Worm (Caenorhabditis elegans) whole organism, young adult: ENCODE data around the gene F46C5.6.

ENCODE experiments used
- B0035.1 ChIP-seq: sonication (generic microtip); optimal IDR thresholded peaks from 2 replicates; lab custom pipeline; 2016; ENCODE audit warnings: missing genetic modification characterization, mild to moderate bottlenecking, missing compliant biosample characterization, missing genotype, missing genetic modification reagents
- C06A6.2 ChIP-seq: fragments of 200-800 bp; sonication (Bioruptor generic); conservative IDR thresholded peaks from 2 replicates; pipeline ENCODE4 v1.3.6; 2022; ENCODE audit warnings: missing genetic modification characterization, missing compliant biosample characterization
- F22D6.2 ChIP-seq: sonication (generic microtip); optimal IDR thresholded peaks from 2 replicates; lab custom pipeline; 2016; ENCODE audit warnings: mild to moderate bottlenecking, missing genetic modification characterization, missing compliant biosample characterization
- F37B4.10 ChIP-seq: fragments of 200-800 bp; sonication (Bioruptor generic); IDR thresholded peaks from 2 replicates; pipeline ENCODE4 v1.3.6; 2022; ENCODE audit warnings: missing genetic modification characterization, missing compliant biosample characterization
- F55B11.4 ChIP-seq: sonication (generic microtip); optimal IDR thresholded peaks from 2 replicates; lab custom pipeline; 2016; ENCODE audit warnings: missing compliant biosample characterization, missing genetic modification characterization, borderline replicate concordance; ENCODE audit not compliant: insufficient read depth
- K11D2.4 ChIP-seq: fragments of 200-800 bp; sonication (Bioruptor generic); IDR thresholded peaks from 2 replicates; pipeline ENCODE4 v1.3.6; 2022; ENCODE audit warnings: missing genetic modification reagents, missing genetic modification characterization, missing compliant biosample characterization
- K12H6.12 ChIP-seq: fragments of 200-800 bp; sonication (Bioruptor generic); optimal IDR thresholded peaks from 2 replicates; lab custom pipeline; 2018; ENCODE audit warnings: mild to moderate bottlenecking, missing genetic modification characterization, missing compliant biosample characterization
- T26A5.8 ChIP-seq: sonication (generic microtip); optimal IDR thresholded peaks from 2 replicates; lab custom pipeline; 2016; ENCODE audit warnings: missing genetic modification characterization, missing compliant biosample characterization
- Y53F4B.3 ChIP-seq: fragments of 200-800 bp; sonication (Bioruptor generic); IDR thresholded peaks from 2 replicates; pipeline ENCODE4 v1.3.6; 2022; ENCODE audit warnings: missing genetic modification reagents, missing genetic modification characterization, missing compliant biosample characterization
- Y56A3A.18 ChIP-seq: fragments of 200-800 bp; sonication (Bioruptor generic); IDR thresholded peaks from 2 replicates; pipeline ENCODE4 v1.3.6; 2022; ENCODE audit warnings: missing genetic modification reagents, missing genetic modification characterization, missing compliant biosample characterization
- Y67H2A.10 ChIP-seq: fragments of 200-800 bp; sonication (Bioruptor generic); conservative IDR thresholded peaks from 2 replicates; pipeline ENCODE4 v1.3.6; 2022; ENCODE audit warnings: missing genetic modification reagents, missing genetic modification characterization, missing compliant biosample characterization
- ZK185.1 ChIP-seq: sonication (generic microtip); optimal IDR thresholded peaks from 2 replicates; lab custom pipeline; 2016; ENCODE audit warnings: mild to moderate bottlenecking, missing genetic modification characterization, missing compliant biosample characterization; ENCODE audit not compliant: poor library complexity, severe bottlenecking
- ama-1 ChIP-seq, 3 experiments: fragments of 150-350 bp in 1 of 3; sonication (generic microtip) in 2 of 3; optimal IDR thresholded peaks; 2 replicates each; lab custom pipeline; 2014 to 2018; ENCODE audit warnings: missing biosample characterization in 2 of 3, missing genetic modification characterization in 2 of 3, missing genetic modification reagents in 2 of 3
- aptf-2 ChIP-seq: fragments of 200-800 bp; sonication (Bioruptor generic); conservative IDR thresholded peaks from 2 replicates; pipeline ENCODE4 v1.3.6; 2022; ENCODE audit warnings: missing genetic modification reagents, missing genetic modification characterization, missing compliant biosample characterization
- atf-7 ChIP-seq: sonication (generic microtip); optimal IDR thresholded peaks from 2 replicates; lab custom pipeline; 2017; ENCODE audit warnings: mild to moderate bottlenecking, missing genetic modification characterization, missing compliant biosample characterization
- ceh-27 ChIP-seq: fragments of 200-800 bp; sonication (Bioruptor generic); optimal IDR thresholded peaks from 2 replicates; lab custom pipeline; 2018; ENCODE audit warnings: mild to moderate bottlenecking, missing genetic modification characterization, moderate library complexity, missing compliant biosample characterization
- ceh-79 ChIP-seq: sonication (generic microtip); optimal IDR thresholded peaks from 2 replicates; lab custom pipeline; 2017; ENCODE audit warnings: mild to moderate bottlenecking, missing genetic modification characterization, missing compliant biosample characterization
- ceh-91 ChIP-seq: fragments of 200-800 bp; sonication (Bioruptor generic); IDR thresholded peaks from 2 replicates; pipeline ENCODE4 v1.3.6; 2022; ENCODE audit warnings: missing genetic modification reagents, missing genetic modification characterization, missing compliant biosample characterization
- chd-7 ChIP-seq: sonication (generic microtip); optimal IDR thresholded peaks from 2 replicates; lab custom pipeline; 2016; ENCODE audit warnings: mild to moderate bottlenecking, missing genetic modification characterization, moderate library complexity, missing compliant biosample characterization
- dpff-1 ChIP-seq: sonication (generic microtip); optimal IDR thresholded peaks from 2 replicates; lab custom pipeline; 2017; ENCODE audit warnings: mild to moderate bottlenecking, missing genetic modification characterization, missing compliant biosample characterization
- efl-1 ChIP-seq: fragments of 150-350 bp; optimal IDR thresholded peaks from 2 replicates; lab custom pipeline; 2014; ENCODE audit warnings: missing biosample characterization, missing genetic modification reagents, missing genetic modification characterization
- ets-4 ChIP-seq: fragments of 200-800 bp; sonication (Bioruptor generic); optimal IDR thresholded peaks from 2 replicates; lab custom pipeline; 2018; ENCODE audit warnings: mild to moderate bottlenecking, missing genetic modification characterization, missing compliant biosample characterization
- hlh-26 ChIP-seq: fragments of 200-800 bp; sonication (Bioruptor generic); conservative IDR thresholded peaks from 2 replicates; pipeline ENCODE4 v1.3.6; 2022; ENCODE audit warnings: missing genetic modification reagents, missing genetic modification characterization, missing compliant biosample characterization
- lag-1 ChIP-seq: fragments of 200-800 bp; sonication (Bioruptor generic); IDR thresholded peaks from 2 replicates; pipeline ENCODE4 v1.3.6; 2022; ENCODE audit warnings: missing genetic modification reagents, missing genetic modification characterization, missing compliant biosample characterization
- lin-26 ChIP-seq: fragments of 200-800 bp; sonication (Bioruptor generic); IDR thresholded peaks from 2 replicates; pipeline ENCODE4 v1.3.6; 2022; ENCODE audit warnings: missing genetic modification reagents, missing genetic modification characterization, missing compliant biosample characterization
- lin-35 ChIP-seq, 3 experiments: fragments of 150-350 bp in 2 of 3; sonication (generic microtip) in 1 of 3; optimal IDR thresholded peaks; 2 replicates each; lab custom pipeline; 2014 to 2018; ENCODE audit warnings: missing biosample characterization in 3 of 3, missing genetic modification characterization in 3 of 3, missing genetic modification reagents in 3 of 3
- lin-40 ChIP-seq: sonication (generic microtip); optimal IDR thresholded peaks from 2 replicates; lab custom pipeline; 2016; ENCODE audit warnings: missing genetic modification characterization, mild to moderate bottlenecking, missing compliant biosample characterization, missing genotype, missing genetic modification reagents
- lin-54 ChIP-seq: fragments of 200-800 bp; sonication (Bioruptor generic); optimal IDR thresholded peaks from 2 replicates; lab custom pipeline; 2018; ENCODE audit warnings: mild to moderate bottlenecking, missing genetic modification characterization, missing compliant biosample characterization
- nfya-1 ChIP-seq: sonication (generic microtip); optimal IDR thresholded peaks from 2 replicates; lab custom pipeline; 2017; ENCODE audit warnings: antibody characterized with exemption, missing compliant biosample characterization, missing genetic modification characterization, borderline replicate concordance; ENCODE audit not compliant: insufficient read depth
- nhr-80 ChIP-seq: sonication (generic microtip); optimal IDR thresholded peaks from 2 replicates; lab custom pipeline; 2016; ENCODE audit warnings: missing genetic modification characterization, missing compliant biosample characterization
- nhr-90 ChIP-seq: sonication (generic microtip); optimal IDR thresholded peaks from 2 replicates; lab custom pipeline; 2016; ENCODE audit warnings: missing genotype, mild to moderate bottlenecking, missing genetic modification characterization, missing compliant biosample characterization
- snpc-1.1 ChIP-seq: sonication (generic microtip); optimal IDR thresholded peaks from 2 replicates; lab custom pipeline; 2017; ENCODE audit warnings: missing genetic modification characterization, mild to moderate bottlenecking, missing compliant biosample characterization, antibody characterized with exemption, moderate library complexity, missing genotype, missing genetic modification reagents; ENCODE audit not compliant: insufficient read depth
- sptf-2 ChIP-seq: fragments of 200-800 bp; sonication (Bioruptor generic); optimal IDR thresholded peaks from 2 replicates; lab custom pipeline; 2018; ENCODE audit warnings: mild to moderate bottlenecking, missing genetic modification characterization, missing compliant biosample characterization
- unc-130 ChIP-seq: sonication (generic microtip); optimal IDR thresholded peaks from 2 replicates; lab custom pipeline; 2016; ENCODE audit warnings: missing genetic modification reagents, missing genetic modification characterization, missing compliant biosample characterization
- ztf-22 ChIP-seq: fragments of 200-800 bp; sonication (Bioruptor generic); optimal IDR thresholded peaks from 2 replicates; lab custom pipeline; 2018; ENCODE audit warnings: mild to moderate bottlenecking, missing genetic modification characterization, moderate library complexity, missing compliant biosample characterization
- ztf-25 ChIP-seq: fragments of 200-800 bp; sonication (Bioruptor generic); IDR thresholded peaks from 2 replicates; pipeline ENCODE4 v1.3.6; 2022; ENCODE audit warnings: missing genetic modification reagents, missing genetic modification characterization, missing compliant biosample characterization
- ztf-26 ChIP-seq: sonication (generic microtip); optimal IDR thresholded peaks from 2 replicates; lab custom pipeline; 2017; ENCODE audit warnings: missing genetic modification characterization, missing compliant biosample characterization

F46C5.6 gene

ce11 chrII:8820126-8820972 lies 24.0 kb downstream of the F46C5.6 start:
- no peak for TF ChIP-seq ets-4 (GFP tag; lab: Kevin White, UChicago)
- TF ChIP-seq nhr-90 (tag; lab: Kevin White, UChicago) = no peak
- TF ChIP-seq chd-7 (tag; lab: Kevin White, UChicago) = peak; percentile 4
- TF ChIP-seq F55B11.4 (tag; lab: Kevin White, UChicago) = no peak
- peak; percentile 14; the same call in 1 of the 2 replicates for TF ChIP-seq lin-26 (GFP tag; lab: Robert Waterston, UW)
- no peak for TF ChIP-seq unc-130
- no peak for TF ChIP-seq dpff-1 (tag; lab: Kevin White, UChicago)
- peak; percentile 87 for TF ChIP-seq ama-1 (optimal IDR thresholded peaks at IDR 0.05; lab: Kevin White, UChicago)
- TF ChIP-seq ama-1 (GFP tag; optimal IDR thresholded peaks at IDR 0.05; lab: Kevin White, UChicago) = no peak
- no peak for TF ChIP-seq efl-1 (GFP tag; lab: Kevin White, UChicago)
- TF ChIP-seq K11D2.4 (GFP tag; lab: Robert Waterston, UW) = 0 out of 2 replicates have a peak, but pooled peaks have one; percentile 29
- TF ChIP-seq Y67H2A.10 (GFP tag; lab: Robert Waterston, UW) = no peak
- TF ChIP-seq nhr-80 (tag; lab: Kevin White, UChicago) = no peak
- TF ChIP-seq Y56A3A.18 (GFP tag; lab: Robert Waterston, UW) = no peak
- TF ChIP-seq ZK185.1 (tag; lab: Kevin White, UChicago) = peak; percentile 34
- no peak for TF ChIP-seq lag-1 (GFP tag; lab: Robert Waterston, UW)
- TF ChIP-seq ceh-27 (GFP tag; lab: Kevin White, UChicago) = no peak
- TF ChIP-seq nfya-1 (tag; lab: Kevin White, UChicago) = no peak
- no peak for TF ChIP-seq atf-7
- no peak for TF ChIP-seq lin-54 (GFP tag; lab: Kevin White, UChicago)
- TF ChIP-seq lin-35 (GFP tag; optimal IDR thresholded peaks at IDR 0.05; lab: Kevin White, UChicago) = peak in 1 of 3 experiments; percentile 20
- 0 out of 2 replicates have a peak, but pooled peaks have one; percentile 26 for TF ChIP-seq ztf-25 (GFP tag; lab: Robert Waterston, UW)
- TF ChIP-seq Y53F4B.3 (GFP tag; lab: Robert Waterston, UW) = no peak
- no peak for TF ChIP-seq hlh-26 (GFP tag; lab: Robert Waterston, UW)
- 0 out of 2 replicates have a peak, but pooled peaks have one; percentile 55 for TF ChIP-seq F37B4.10
- no peak for TF ChIP-seq C06A6.2 (GFP tag; lab: Robert Waterston, UW)
- no peak for TF ChIP-seq ztf-22 (GFP tag; lab: Kevin White, UChicago)
- no peak for TF ChIP-seq F22D6.2 (tag; lab: Kevin White, UChicago)
- peak; percentile 85 for TF ChIP-seq ztf-26 (tag; lab: Kevin White, UChicago)
- no peak for TF ChIP-seq snpc-1.1 (tag; lab: Kevin White, UChicago)
- TF ChIP-seq lin-40 (tag; lab: Kevin White, UChicago) = peak; percentile 3
- TF ChIP-seq aptf-2 (GFP tag; lab: Robert Waterston, UW) = 0 out of 2 replicates have a peak, but pooled peaks have one; percentile 21
- TF ChIP-seq ceh-91 (GFP tag; lab: Robert Waterston, UW) = no peak

DNA sequence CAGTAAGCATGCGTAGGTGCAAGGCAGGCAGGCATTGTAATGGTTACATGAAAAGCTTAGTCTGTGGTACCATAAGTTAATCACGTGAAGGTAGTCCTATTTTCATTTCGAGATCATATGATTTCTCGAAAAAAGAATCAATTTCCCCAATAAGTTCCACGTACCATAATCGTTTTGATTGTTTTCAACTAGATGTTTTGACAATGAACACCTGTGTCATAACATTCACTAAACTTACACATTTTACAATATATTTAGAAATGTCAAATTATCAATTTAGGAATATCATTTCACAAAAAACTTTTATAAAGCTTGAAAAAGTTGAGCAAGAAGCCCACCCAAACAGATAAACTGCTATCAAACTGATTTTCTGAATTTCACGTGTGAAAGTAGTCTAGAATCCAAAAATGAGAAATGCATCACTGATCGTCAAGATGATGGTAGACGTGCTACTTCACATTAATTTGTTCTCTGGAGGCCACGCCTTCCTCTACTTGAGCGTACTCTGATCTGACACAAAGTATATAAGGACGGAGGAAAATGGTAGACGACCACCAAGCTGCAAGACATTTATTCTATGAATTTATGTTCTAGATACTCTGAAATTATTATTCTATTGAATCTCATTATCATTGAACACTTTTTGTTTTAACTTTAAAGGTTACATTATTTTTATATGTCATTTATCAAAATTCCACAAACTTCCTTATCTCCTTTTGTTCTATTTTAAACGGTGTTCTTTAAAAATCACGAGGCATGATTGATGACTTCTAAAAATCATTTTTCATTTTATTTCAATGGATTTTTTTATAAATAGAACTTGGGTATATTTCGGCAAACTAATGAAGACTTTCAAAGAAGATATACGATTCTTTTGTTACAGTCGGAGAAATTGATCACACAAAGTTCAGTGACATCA lies 25.1 kb downstream of the F46C5.6 start, which contains the start of gene F46C5.10:
TSS of gene F46C5.10 (minus strand) at position 51 of the 919 bp plus-strand sequence.
- TF ChIP-seq lin-40 (tag; lab: Kevin White, UChicago) (peak; percentile 5), T26A5.8 (tag; lab: Kevin White, UChicago) (no peak), lin-35 (GFP tag; optimal IDR thresholded peaks at IDR 0.05; lab: Kevin White, UChicago) (peak in 1 of 3 experiments; percentile 1), ama-1 (optimal IDR thresholded peaks at IDR 0.05; lab: Kevin White, UChicago) (peak; percentile 56), ama-1 (GFP tag; optimal IDR thresholded peaks at IDR 0.05; lab: Kevin White, UChicago) (no peak), ceh-79 (tag; lab: Kevin White, UChicago) (no peak), sptf-2 (GFP tag; lab: Kevin White, UChicago) (no peak), K12H6.12 (tag; lab: Kevin White, UChicago) (no peak), B0035.1 (tag; lab: Kevin White, UChicago) (no peak)
- TF ChIP-seq, all 124 proteins: peak for 3
